Fruit fly (Drosophila melanogaster) S2 (cell line): ENCODE data around the gene CG43346.

Experiments
- CG8478 ChIP-seq: fragments of >200 bp; optimal IDR thresholded peaks from 2 replicates; lab custom pipeline; 2018
- CTCF ChIP-seq, 2 experiments: fragments of >200 bp; optimal IDR thresholded peaks; 2 replicates each; lab custom pipeline; 2018

DNA sequence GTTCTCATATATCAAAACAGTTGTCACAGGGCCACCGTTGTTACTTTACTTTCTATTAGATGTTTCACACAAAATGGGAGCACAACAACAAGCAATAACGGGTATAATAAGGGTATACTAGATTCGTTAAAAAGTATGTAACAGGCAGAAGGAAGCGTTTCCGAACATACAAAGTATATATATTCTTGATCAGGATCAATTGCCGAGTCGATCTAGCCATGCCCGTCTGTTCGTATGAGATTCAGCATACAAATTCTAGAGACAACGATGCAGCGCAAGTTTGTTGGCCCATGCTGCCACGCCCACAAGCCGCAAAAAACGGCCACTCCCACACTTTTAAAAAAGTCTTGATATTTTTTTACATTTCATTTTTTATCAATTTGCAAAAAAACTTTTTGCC, 31.9 kb upstream of the CG43346 start, which contains the start of gene CG31624:
- TF ChIP-seq CTCF (optimal IDR thresholded peaks at IDR 0.05; lab: Kevin White, UChicago) (no peak), CG8478 (lab: Kevin White, UChicago) (no peak)
